Worm (Caenorhabditis elegans) whole organism, late embryonic: ENCODE results near the gene Y55D5A.3.

ENCODE experiments used
- ama-1 ChIP-seq: fragments of 150-350 bp; optimal IDR thresholded peaks from 2 replicates; lab custom pipeline; 2014
- ceh-9 ChIP-seq: sonication (generic microtip); optimal IDR thresholded peaks from 2 replicates; lab custom pipeline; 2016; ENCODE audit warnings: mild to moderate bottlenecking, missing genetic modification characterization, inconsistent platforms, missing compliant biosample characterization
- eyg-1 ChIP-seq: sonication (generic microtip); optimal IDR thresholded peaks from 2 replicates; lab custom pipeline; 2016; ENCODE audit warnings: missing genotype, missing genetic modification characterization, missing compliant biosample characterization
- fax-1 ChIP-seq: sonication (generic microtip); optimal IDR thresholded peaks from 2 replicates; lab custom pipeline; 2016; ENCODE audit warnings: missing genotype, missing genetic modification characterization, missing compliant biosample characterization
- hlh-15 ChIP-seq: sonication (generic microtip); optimal IDR thresholded peaks from 2 replicates; lab custom pipeline; 2016; ENCODE audit warnings: missing genetic modification characterization, missing compliant biosample characterization
- hlh-30 ChIP-seq: sonication (generic microtip); optimal IDR thresholded peaks from 2 replicates; lab custom pipeline; 2017; ENCODE audit warnings: antibody characterized with exemption, missing genetic modification characterization, missing compliant biosample characterization; ENCODE audit not compliant: insufficient read depth
- nhr-11 ChIP-seq: fragments of 150-350 bp; optimal IDR thresholded peaks from 2 replicates; lab custom pipeline; 2014; ENCODE audit warnings: missing biosample characterization, missing genetic modification characterization
- npax-4 ChIP-seq: sonication (generic microtip); optimal IDR thresholded peaks from 2 replicates; lab custom pipeline; 2016; ENCODE audit warnings: missing genetic modification characterization, missing compliant biosample characterization
- pha-4 ChIP-seq: fragments of 150-350 bp; optimal IDR thresholded peaks from 2 replicates; lab custom pipeline; 2018; ENCODE audit warnings: missing biosample characterization, missing genetic modification reagents, missing genetic modification characterization
- tbx-2 ChIP-seq: sonication (generic microtip); optimal IDR thresholded peaks from 2 replicates; lab custom pipeline; 2016; ENCODE audit warnings: missing genetic modification characterization, missing compliant biosample characterization

ce11 chrIII:2946101-2946500 is 29.5 kb downstream of the Y55D5A.3 start, which contains the start of gene H05C05.4:
- TF ChIP-seq pha-4, result no peak
- TF ChIP-seq hlh-15, result no peak
- TF ChIP-seq nhr-11 (tag; lab: Kevin White, UChicago), result no peak
- no peak for TF ChIP-seq tbx-2 (tag; lab: Kevin White, UChicago)
- TF ChIP-seq hlh-30 (tag; lab: Kevin White, UChicago), result no peak
- no peak for TF ChIP-seq npax-4 (tag; lab: Kevin White, UChicago)
- no peak for TF ChIP-seq eyg-1 (tag; lab: Kevin White, UChicago)
- TF ChIP-seq ceh-9 (tag; lab: Kevin White, UChicago), result no peak
- TF ChIP-seq fax-1 (tag; lab: Kevin White, UChicago), result no peak
- no peak for TF ChIP-seq ama-1 (lab: Kevin White, UChicago)
